Fruit fly (Drosophila melanogaster) whole organism, larva: ENCODE results near the gene CG3164.

Experiments
- noc ChIP-seq: fragments of 200-800 bp; sonication (Bioruptor generic); optimal IDR thresholded peaks from 3 replicates; lab custom pipeline; 2019; ENCODE audit warnings: missing biosample characterization, mild to moderate bottlenecking, missing genetic modification characterization, moderate library complexity

The CG3164 gene

DNA sequence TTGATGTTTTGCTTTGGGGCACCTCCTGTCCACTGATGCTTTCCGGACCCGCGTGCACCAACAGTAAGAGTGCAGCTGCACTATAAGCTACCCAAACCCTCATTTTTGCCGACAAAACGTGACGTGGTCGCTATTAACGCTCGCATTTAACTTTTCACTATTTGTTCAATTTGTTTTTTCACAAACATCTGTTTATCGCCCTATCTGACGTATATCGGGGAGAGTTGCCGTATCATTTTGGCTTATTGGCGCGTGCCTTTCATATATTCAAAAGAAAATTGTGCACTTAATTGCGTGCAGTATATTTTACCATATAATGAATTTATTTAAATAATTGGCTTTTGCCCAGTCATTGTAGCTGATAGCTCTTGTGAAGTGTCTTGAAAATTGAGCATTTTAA, 24.1 kb downstream of the CG3164 start, which contains the start of the genes Nhe1 and Sam-S:
Gene Nhe1, minus strand, starts transcription at position 193 of the 400 bp plus-strand sequence.
Gene Sam-S, plus strand, starts transcription at position 364 of the 400 bp plus-strand sequence.
- no peak for TF ChIP-seq noc

dm6 chr2L:102161-102761, 28.3 kb downstream of the CG3164 start, which contains the start of gene Creld:
Creld (plus strand) TSS chr2L:102380.
- TF ChIP-seq noc, result no peak

- TF ChIP-seq noc, result no peak
These were observed 35.9 kb downstream of the CG3164 start, which contains the start of gene Zir for dm6 chr2L:94639-95059. Zir (plus strand) TSS chr2L:94739.

- TF ChIP-seq noc, result no peak
These were observed 36.5 kb downstream of the CG3164 start for dm6 chr2L:94096-94495.

dm6 chr2L:92993-93392, 37.6 kb downstream of the CG3164 start:
- TF ChIP-seq noc, result no peak

- TF ChIP-seq noc, result no peak
These were observed 38.8 kb downstream of the CG3164 start for dm6 chr2L:91830-92229.

- no peak for TF ChIP-seq noc
These were observed 39.3 kb downstream of the CG3164 start for dm6 chr2L:91333-91732.

dm6 chr2L:90081-90480, 40.5 kb downstream of the CG3164 start:
- no peak for TF ChIP-seq noc

- no peak for TF ChIP-seq noc
These were observed 41.4 kb downstream of the CG3164 start for dm6 chr2L:89158-89557.

dm6 chr2L:88528-88927, 42.1 kb downstream of the CG3164 start:
- TF ChIP-seq noc, result no peak

DNA sequence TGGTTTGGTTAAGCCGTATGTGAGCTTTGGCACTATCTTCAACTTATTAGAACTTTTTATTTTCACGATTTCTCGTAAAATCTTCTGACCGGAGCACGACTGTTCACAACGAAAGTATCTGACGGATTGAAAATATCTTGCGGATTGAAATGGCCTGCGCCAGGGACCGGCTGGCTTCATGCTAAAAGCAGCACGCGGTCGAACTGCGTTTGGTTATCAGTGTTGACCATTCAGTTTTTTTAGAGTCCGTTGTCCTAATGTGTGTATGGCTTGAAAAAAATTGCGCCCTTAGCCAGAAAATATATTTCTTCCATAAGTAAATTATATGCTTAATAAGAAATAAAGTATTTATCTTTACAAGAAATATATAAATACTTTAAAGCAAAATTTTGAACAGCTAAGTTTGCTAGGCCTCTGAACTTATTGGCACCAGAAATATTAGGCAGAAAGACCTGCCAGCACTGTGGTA, 43.3 kb downstream of the CG3164 start, which contains the start of gene net:
Gene net, minus strand, starts transcription at position 133 of the 469 bp plus-strand sequence.
- peak; percentile 82 for TF ChIP-seq noc

dm6 chr2L:85701-86100, 44.9 kb downstream of the CG3164 start:
- no peak for TF ChIP-seq noc

DNA sequence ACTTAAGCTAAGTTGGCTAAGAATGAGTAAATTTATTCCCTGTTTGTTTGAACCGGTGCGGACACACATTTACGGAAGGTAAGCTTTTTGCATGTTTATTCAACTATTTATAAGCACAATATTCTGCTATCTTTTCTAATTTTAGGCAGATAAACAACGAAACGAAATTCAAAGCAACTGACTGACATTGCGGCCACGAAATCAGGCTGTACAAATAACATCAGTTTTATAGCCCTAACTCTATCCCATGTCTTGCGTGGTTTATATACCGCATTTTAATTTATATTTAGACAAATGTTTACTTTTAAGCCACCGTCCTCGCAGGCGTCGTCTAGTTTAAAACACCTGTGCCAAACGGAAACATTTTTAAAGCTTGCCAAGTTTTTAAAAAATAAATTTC, 45.5 kb downstream of the CG3164 start:
- peak; percentile 66 for TF ChIP-seq noc

DNA sequence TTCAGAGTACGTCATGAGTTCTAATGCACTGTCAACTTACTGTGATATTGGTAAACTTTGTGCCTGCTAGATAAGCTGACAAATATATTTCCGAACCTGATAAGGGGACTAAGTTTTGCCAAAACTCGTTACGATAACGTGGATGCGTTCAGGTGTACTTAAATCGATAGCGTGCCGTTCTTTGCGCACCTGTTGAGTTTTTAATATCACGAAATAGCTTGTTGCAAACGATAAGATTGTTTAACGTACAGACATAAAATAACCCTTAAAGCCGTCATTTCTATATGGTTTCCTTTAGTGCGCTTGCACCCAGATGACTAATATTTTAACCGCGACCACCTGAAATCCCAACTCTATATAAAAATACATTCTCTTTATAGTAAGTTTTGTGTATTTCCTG, 48.5 kb downstream of the CG3164 start:
- TF ChIP-seq noc, result no peak

- peak; percentile 46 for TF ChIP-seq noc
These were observed 49.4 kb downstream of the CG3164 start for dm6 chr2L:81198-81597.

- TF ChIP-seq noc, result no peak
These were observed 51.8 kb downstream of the CG3164 start for dm6 chr2L:78828-79227.

- TF ChIP-seq noc, result no peak
These were observed 54.5 kb downstream of the CG3164 start, which contains the start of gene CG11374 for dm6 chr2L:76048-76447. CG11374 (plus strand) TSS chr2L:76348.

DNA sequence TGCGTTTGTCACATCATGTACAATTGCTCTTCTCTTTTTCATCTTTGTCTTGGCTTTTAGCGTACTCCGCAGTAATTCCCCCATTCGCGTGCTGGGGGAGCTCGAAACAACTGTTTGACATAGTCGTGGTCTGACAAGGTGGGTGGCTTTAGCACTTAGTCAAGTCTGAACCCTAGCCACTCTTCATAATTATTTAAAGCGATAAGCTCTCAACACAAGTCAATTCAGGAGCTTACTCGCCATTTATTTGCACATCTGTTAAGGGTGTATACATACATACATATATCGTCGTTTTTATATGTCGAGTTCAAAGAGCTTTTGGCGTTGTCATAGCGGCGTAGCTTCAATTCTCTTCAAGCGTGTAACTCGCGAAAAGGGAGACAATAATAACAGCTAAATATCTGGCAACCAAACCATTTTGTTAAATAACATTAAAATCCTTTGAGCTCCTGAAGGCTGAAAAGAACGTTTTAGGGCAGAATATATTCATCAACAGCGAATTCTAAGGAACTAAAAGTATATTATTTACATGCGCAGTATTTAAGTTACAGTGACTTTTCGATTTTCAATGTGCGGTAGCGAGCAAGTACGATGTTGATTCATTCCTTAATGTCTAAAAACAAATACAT, 56.7 kb downstream of the CG3164 start:
- no peak for TF ChIP-seq noc
